Fruit fly (Drosophila melanogaster) whole organism, embryonic: ENCODE data around the gene Trmt6.

ENCODE experiments used
- Bteb2 ChIP-seq: fragments of 200-800 bp; sonication (Bioruptor generic); optimal IDR thresholded peaks from 2 replicates; lab custom pipeline; 2016; ENCODE audit warnings: missing biosample characterization, missing genetic modification characterization
- CG10209 ChIP-seq: fragments of 200-800 bp; sonication (Bioruptor generic); optimal IDR thresholded peaks from 3 replicates; lab custom pipeline; 2017; ENCODE audit warnings: missing biosample characterization, mild to moderate bottlenecking, missing genetic modification characterization, missing genetic modification reagents
- CG10267 ChIP-seq: fragments of 200-800 bp; sonication (Bioruptor generic); optimal IDR thresholded peaks from 2 replicates; lab custom pipeline; 2018; ENCODE audit warnings: missing biosample characterization, mild to moderate bottlenecking, missing genetic modification characterization, moderate library complexity
- CG10979 ChIP-seq: fragments of 200-800 bp; sonication (Bioruptor generic); optimal IDR thresholded peaks from 2 replicates; lab custom pipeline; 2018; ENCODE audit warnings: missing biosample characterization, mild to moderate bottlenecking, missing genetic modification characterization, moderate library complexity
- CG11085 ChIP-seq: fragments of 200-800 bp; sonication (Bioruptor generic); IDR thresholded peaks from 2 replicates; pipeline ENCODE4 v1.3.6; 2022; ENCODE audit warnings: missing biosample characterization, missing genetic modification characterization
- CG11696 ChIP-seq: fragments of 200-800 bp; sonication (Bioruptor generic); IDR thresholded peaks from 2 replicates; pipeline ENCODE4 v1.3.6; 2022; ENCODE audit warnings: missing biosample characterization, missing genetic modification characterization
- CG12391 ChIP-seq: fragments of 200-800 bp; sonication (Bioruptor generic); optimal IDR thresholded peaks from 3 replicates; lab custom pipeline; 2018; ENCODE audit warnings: missing biosample characterization, mild to moderate bottlenecking, missing genetic modification characterization, moderate library complexity
- CG13424 ChIP-seq: fragments of 200-800 bp; sonication (Bioruptor generic); optimal IDR thresholded peaks from 2 replicates; lab custom pipeline; 2019; ENCODE audit warnings: missing biosample characterization, mild to moderate bottlenecking, missing genetic modification characterization, moderate library complexity
- CG13775 ChIP-seq: fragments of 200-800 bp; sonication (Bioruptor generic); optimal IDR thresholded peaks from 3 replicates; lab custom pipeline; 2017; ENCODE audit warnings: missing biosample characterization, mild to moderate bottlenecking, missing genetic modification characterization
- CG14860 ChIP-seq: fragments of 200-800 bp; sonication (Bioruptor generic); IDR thresholded peaks from 3 replicates; pipeline ENCODE4 v1.3.6; 2022; ENCODE audit warnings: missing biosample characterization, missing genetic modification characterization; ENCODE audit not compliant: partially characterized antibody
- CG16815 ChIP-seq: fragments of 200-800 bp; sonication (Bioruptor generic); optimal IDR thresholded peaks from 3 replicates; lab custom pipeline; 2017; ENCODE audit warnings: missing biosample characterization, mild to moderate bottlenecking, missing genetic modification characterization
- CG17361 ChIP-seq: fragments of 200-800 bp; sonication (Bioruptor generic); IDR thresholded peaks from 3 replicates; pipeline ENCODE4 v1.3.6; 2022; ENCODE audit warnings: missing biosample characterization, missing genetic modification characterization
- CG17385 ChIP-seq: fragments of 200-800 bp; sonication (Bioruptor generic); optimal IDR thresholded peaks from 3 replicates; lab custom pipeline; 2018; ENCODE audit warnings: missing biosample characterization, mild to moderate bottlenecking, missing genetic modification characterization
- CG2875 ChIP-seq: fragments of 200-800 bp; sonication (Bioruptor generic); optimal IDR thresholded peaks from 2 replicates; lab custom pipeline; 2017; ENCODE audit warnings: missing biosample characterization, mild to moderate bottlenecking, missing genetic modification characterization, missing genetic modification reagents
- CG31365 ChIP-seq: fragments of 200-800 bp; sonication (Bioruptor generic); optimal IDR thresholded peaks from 2 replicates; lab custom pipeline; 2018; ENCODE audit warnings: missing biosample characterization, mild to moderate bottlenecking, missing genetic modification characterization
- CG33557 ChIP-seq: fragments of 200-800 bp; sonication (Bioruptor generic); optimal IDR thresholded peaks from 2 replicates; lab custom pipeline; 2019; ENCODE audit warnings: missing biosample characterization, mild to moderate bottlenecking, missing genetic modification characterization, moderate library complexity
- CG6689 ChIP-seq: fragments of 200-800 bp; sonication (Bioruptor generic); IDR thresholded peaks from 2 replicates; pipeline ENCODE4 v1.3.6; 2022; ENCODE audit warnings: missing biosample characterization, missing genetic modification characterization
- CG6791 ChIP-seq: fragments of 200-800 bp; sonication (Bioruptor generic); IDR thresholded peaks from 3 replicates; pipeline ENCODE4 v1.3.6; 2022; ENCODE audit warnings: missing biosample characterization, missing genetic modification characterization; ENCODE audit not compliant: partially characterized antibody
- CG7556 ChIP-seq: fragments of 200-800 bp; sonication (Bioruptor generic); optimal IDR thresholded peaks from 2 replicates; lab custom pipeline; 2017; ENCODE audit warnings: missing biosample characterization, mild to moderate bottlenecking, missing genetic modification characterization
- CG7963 ChIP-seq: fragments of 200-800 bp; sonication (Bioruptor generic); IDR thresholded peaks from 3 replicates; pipeline ENCODE4 v1.3.6; 2022; ENCODE audit warnings: missing biosample characterization, missing genetic modification characterization; ENCODE audit not compliant: partially characterized antibody
- CG8388 ChIP-seq: fragments of 200-800 bp; sonication (Bioruptor generic); optimal IDR thresholded peaks from 2 replicates; lab custom pipeline; 2019; ENCODE audit warnings: missing biosample characterization, mild to moderate bottlenecking, missing genetic modification characterization, moderate library complexity
- CG8924 ChIP-seq: fragments of 200-800 bp; optimal IDR thresholded peaks from 3 replicates; lab custom pipeline; 2019; ENCODE audit warnings: missing biosample characterization, mild to moderate bottlenecking, missing genetic modification characterization, moderate library complexity
- Chrac-16 ChIP-seq: fragments of 200-800 bp; sonication (Bioruptor generic); optimal IDR thresholded peaks from 3 replicates; lab custom pipeline; 2016; ENCODE audit warnings: missing biosample characterization, missing genetic modification characterization
- Dad ChIP-seq: fragments of 200-800 bp; sonication (Bioruptor generic); optimal IDR thresholded peaks from 3 replicates; lab custom pipeline; 2016; ENCODE audit warnings: missing biosample characterization, missing genetic modification characterization
- Dip2 ChIP-seq: fragments of 200-800 bp; sonication (Bioruptor generic); IDR thresholded peaks from 2 replicates; pipeline ENCODE4 v1.3.6; 2022; ENCODE audit warnings: missing biosample characterization, missing genetic modification characterization
- GATAe ChIP-seq: fragments of 200-800 bp; sonication (Bioruptor generic); conservative IDR thresholded peaks from 2 replicates; pipeline ENCODE4 v1.3.6; 2022; ENCODE audit warnings: missing biosample characterization, missing genetic modification characterization
- Gsc ChIP-seq: fragments of 200-800 bp; sonication (Bioruptor generic); IDR thresholded peaks from 2 replicates; pipeline ENCODE4 v1.3.6; 2022; ENCODE audit warnings: missing biosample characterization, missing genetic modification characterization
- HLH3B ChIP-seq: fragments of 200-800 bp; sonication (Bioruptor generic); IDR thresholded peaks from 2 replicates; pipeline ENCODE4 v1.3.6; 2022; ENCODE audit warnings: missing biosample characterization, missing genetic modification characterization
- Hr3 ChIP-seq: fragments of 200-800 bp; sonication (Bioruptor generic); optimal IDR thresholded peaks from 3 replicates; lab custom pipeline; 2016; ENCODE audit warnings: missing biosample characterization, missing genetic modification characterization
- Hr51 ChIP-seq, 2 experiments: fragments of 200-800 bp; sonication (Bioruptor generic); optimal IDR thresholded peaks; 2 replicates in 1 of 2; 3 replicates in 1 of 2; lab custom pipeline; 2016 to 2018; ENCODE audit warnings: missing biosample characterization in 2 of 2, missing genetic modification characterization in 2 of 2, mild to moderate bottlenecking in 1 of 2, moderate library complexity in 1 of 2
- Kr ChIP-seq: fragments of 200-800 bp; sonication (Bioruptor generic); optimal IDR thresholded peaks from 2 replicates; lab custom pipeline; 2017; ENCODE audit warnings: missing biosample characterization, mild to moderate bottlenecking, missing genetic modification characterization
- Xbp1 ChIP-seq: fragments of 200-800 bp; sonication (Bioruptor generic); optimal IDR thresholded peaks from 3 replicates; lab custom pipeline; 2016; ENCODE audit warnings: missing biosample characterization, mild to moderate bottlenecking, missing genetic modification characterization
- abd-A ChIP-seq: fragments of 200-800 bp; sonication (Bioruptor generic); optimal IDR thresholded peaks from 3 replicates; lab custom pipeline; 2019; ENCODE audit warnings: missing biosample characterization, mild to moderate bottlenecking, missing genetic modification characterization, moderate library complexity
- dmrt99B ChIP-seq: fragments of 200-800 bp; sonication (Bioruptor generic); optimal IDR thresholded peaks from 2 replicates; lab custom pipeline; 2018; ENCODE audit warnings: missing biosample characterization, mild to moderate bottlenecking, missing genetic modification characterization, moderate library complexity
- ewg ChIP-seq: fragments of 200-800 bp; sonication (Bioruptor generic); optimal IDR thresholded peaks from 3 replicates; lab custom pipeline; 2017; ENCODE audit warnings: mild to moderate bottlenecking, missing biosample characterization, missing genetic modification reagents, missing genetic modification characterization
- gem ChIP-seq: fragments of 200-800 bp; sonication (Bioruptor generic); optimal IDR thresholded peaks from 2 replicates; lab custom pipeline; 2019; ENCODE audit warnings: missing biosample characterization, mild to moderate bottlenecking, missing genetic modification characterization, moderate library complexity
- maf-S ChIP-seq: fragments of 200-800 bp; sonication (Bioruptor generic); optimal IDR thresholded peaks from 2 replicates; lab custom pipeline; 2016; ENCODE audit warnings: missing biosample characterization, missing genetic modification characterization
- odd ChIP-seq: fragments of 200-800 bp; sonication (Bioruptor generic); optimal IDR thresholded peaks from 2 replicates; lab custom pipeline; 2017; ENCODE audit warnings: missing biosample characterization, mild to moderate bottlenecking, missing genetic modification characterization
- phol ChIP-seq: fragments of 200-800 bp; sonication (Bioruptor generic); optimal IDR thresholded peaks from 3 replicates; lab custom pipeline; 2018; ENCODE audit warnings: missing biosample characterization, mild to moderate bottlenecking, missing genetic modification characterization, moderate library complexity
- pros ChIP-seq: fragments of 200-800 bp; sonication (Bioruptor generic); optimal IDR thresholded peaks from 3 replicates; lab custom pipeline; 2019; ENCODE audit warnings: missing biosample characterization, mild to moderate bottlenecking, missing genetic modification characterization, moderate library complexity
- row ChIP-seq: fragments of 200-800 bp; sonication (Bioruptor generic); IDR thresholded peaks from 3 replicates; pipeline ENCODE4 v1.3.6; 2022; ENCODE audit warnings: missing biosample characterization, missing genetic modification characterization
- sc ChIP-seq, 3 experiments: fragments of >200 bp in 2 of 3; fragments of 200-800 bp in 1 of 3; sonication (Bioruptor generic) in 1 of 3; optimal IDR thresholded peaks; 2 replicates in 2 of 3; 3 replicates in 1 of 3; lab custom pipeline; 2017; ENCODE audit warnings: mild to moderate bottlenecking in 1 of 3, missing biosample characterization in 1 of 3, missing genetic modification characterization in 1 of 3, missing genetic modification reagents in 1 of 3
- sens ChIP-seq: fragments of 200-800 bp; sonication (Bioruptor generic); peaks from one replicate; lab custom pipeline; 2016; ENCODE audit warnings: missing biosample characterization, missing genetic modification characterization
- sim ChIP-seq: fragments of 200-800 bp; sonication (Bioruptor generic); IDR thresholded peaks from 2 replicates; pipeline ENCODE4 v1.3.6; 2022; ENCODE audit warnings: missing biosample characterization, missing genetic modification characterization
- tio ChIP-seq: fragments of 200-800 bp; sonication (Bioruptor generic); optimal IDR thresholded peaks from 2 replicates; lab custom pipeline; 2017; ENCODE audit warnings: missing biosample characterization, missing genetic modification characterization, inconsistent platforms
- tna ChIP-seq: fragments of 200-800 bp; sonication (Bioruptor generic); IDR thresholded peaks from 2 replicates; pipeline ENCODE4 v1.3.6; 2022; ENCODE audit warnings: missing biosample characterization, missing genetic modification characterization; ENCODE audit not compliant: partially characterized antibody
- zf30C ChIP-seq: fragments of 200-800 bp; sonication (Bioruptor generic); optimal IDR thresholded peaks from 3 replicates; lab custom pipeline; 2018; ENCODE audit warnings: missing biosample characterization, mild to moderate bottlenecking, missing genetic modification characterization

The Trmt6 gene

dm6 chr2L:6539623-6540381, 22.3 kb downstream of the Trmt6 start (continued):
- TF ChIP-seq CG17361 (GFP tag; lab: Robert Waterston, UW): peak; percentile 29; the same call in 1 of the 3 replicates
- no peak for TF ChIP-seq sc (optimal IDR thresholded peaks at IDR 0.05; lab: Kevin White, UChicago)
- peak; percentile 52 for TF ChIP-seq sc (GFP tag; optimal IDR thresholded peaks at IDR 0.05; lab: Kevin White, UChicago)
- TF ChIP-seq CG8388 (GFP tag; lab: Kevin White, UChicago): peak; percentile 47
- TF ChIP-seq pros (GFP tag; lab: Kevin White, UChicago): no peak
- peak; percentile 43 for TF ChIP-seq CG10979 (tag; lab: Kevin White, UChicago)
- no peak for TF ChIP-seq Bteb2 (GFP tag; lab: Kevin White, UChicago)
- TF ChIP-seq CG10267 (tag; lab: Kevin White, UChicago): peak; percentile 5
- no peak for TF ChIP-seq tna (GFP tag; lab: Robert Waterston, UW)
- peak; percentile 15 for TF ChIP-seq CG13424 (tag; lab: Kevin White, UChicago)
- no peak for TF ChIP-seq sim (GFP tag; lab: Robert Waterston, UW)
- TF ChIP-seq CG2875 (GFP tag; lab: Kevin White, UChicago): peak; percentile 23
- no peak for TF ChIP-seq gem (tag; lab: Kevin White, UChicago)
- TF ChIP-seq tio (GFP tag; lab: Kevin White, UChicago): peak; percentile 25
- no peak for TF ChIP-seq CG11085 (GFP tag; lab: Robert Waterston, UW)
- peak; percentile 64; the same call in 1 of the 3 replicates for TF ChIP-seq CG6791 (GFP tag; lab: Robert Waterston, UW)
- TF ChIP-seq CG17385 (GFP tag; lab: Kevin White, UChicago): peak; percentile 28
- peak; percentile 48; the same call in 1 of the 3 replicates for TF ChIP-seq CG14860 (GFP tag; lab: Robert Waterston, UW)
- TF ChIP-seq CG8924 (tag; lab: Kevin White, UChicago): peak; percentile 2
- TF ChIP-seq abd-A (tag; lab: Kevin White, UChicago): no peak
- TF ChIP-seq CG16815 (GFP tag; lab: Kevin White, UChicago): peak; percentile 39
- TF ChIP-seq row: peak; percentile 52; the same call in 2 of the 3 replicates
- no peak for TF ChIP-seq odd (GFP tag; lab: Kevin White, UChicago)
- peak in 1 of 2 experiments; percentile 10 for TF ChIP-seq Hr51 (GFP tag; optimal IDR thresholded peaks at IDR 0.05; lab: Kevin White, UChicago)
- no peak for TF ChIP-seq Gsc
- TF ChIP-seq Kr (GFP tag; lab: Kevin White, UChicago): no peak
- TF ChIP-seq CG7556: peak; percentile 39
- no peak for TF ChIP-seq CG11696 (GFP tag; lab: Robert Waterston, UW)
- TF ChIP-seq ewg (GFP tag; lab: Kevin White, UChicago): peak; percentile 2
- no peak for TF ChIP-seq zf30C (GFP tag; lab: Kevin White, UChicago)
- TF ChIP-seq HLH3B (GFP tag; lab: Robert Waterston, UW): no peak
- TF ChIP-seq CG13775: peak; percentile 1
- no peak for TF ChIP-seq CG31365 (tag; lab: Kevin White, UChicago)
- TF ChIP-seq sens (GFP tag; lab: Kevin White, UChicago): peak; percentile 38
- peak; percentile 33 for TF ChIP-seq dmrt99B (tag; lab: Kevin White, UChicago)
- peak; percentile 43 for TF ChIP-seq Chrac-16 (GFP tag; lab: Kevin White, UChicago)
- no peak for TF ChIP-seq maf-S (GFP tag; lab: Kevin White, UChicago)
- peak; percentile 51 for TF ChIP-seq CG12391 (tag; lab: Kevin White, UChicago)
- TF ChIP-seq GATAe: no peak
- peak; percentile 34 for TF ChIP-seq phol (tag; lab: Kevin White, UChicago)
- TF ChIP-seq CG7963: 0 out of 3 replicates have a peak, but pooled peaks have one; percentile 40
- 0 out of 2 replicates have a peak, but pooled peaks have one; percentile 8 for TF ChIP-seq CG6689 (GFP tag; lab: Robert Waterston, UW)
- no peak for TF ChIP-seq Dad (GFP tag; lab: Kevin White, UChicago)
- TF ChIP-seq CG10209 (GFP tag; lab: Kevin White, UChicago): peak; percentile 45
- no peak for TF ChIP-seq Dip2 (GFP tag; lab: Robert Waterston, UW)
- TF ChIP-seq Xbp1 (GFP tag; lab: Kevin White, UChicago): peak; percentile 3
- peak; percentile 52 for TF ChIP-seq Hr3 (GFP tag; lab: Kevin White, UChicago)
- peak; percentile 26 for TF ChIP-seq CG33557 (GFP tag; lab: Kevin White, UChicago)
